Worm (Caenorhabditis elegans): ENCODE data around the gene D1025.1.

ce11 chrX:14565245-14565644, 44.7 kb downstream of the D1025.1 start:
- TF ChIP-seq ztf-11 (tag; optimal IDR thresholded peaks at IDR 0.05) (no peak), skn-1 (tag; optimal IDR thresholded peaks at IDR 0.05) (no peak)

Data from whole organism, L4 larva.